Worm (Caenorhabditis elegans) whole organism, L4 larva: ENCODE data around the gene F38E1.6.

ENCODE experiments used
- aly-2 ChIP-seq: sonication (generic microtip); optimal IDR thresholded peaks from 2 replicates; lab custom pipeline; 2018; ENCODE audit warnings: missing biosample characterization, missing genetic modification characterization
- fos-1 ChIP-seq: fragments of 150-350 bp; optimal IDR thresholded peaks from 2 replicates; lab custom pipeline; 2014; ENCODE audit warnings: missing biosample characterization, missing genetic modification characterization
- nhr-28 ChIP-seq: fragments of 150-350 bp; optimal IDR thresholded peaks from 2 replicates; lab custom pipeline; 2014; ENCODE audit warnings: missing biosample characterization, missing genetic modification characterization
- nhr-42 ChIP-seq: fragments of 200-800 bp; sonication (Bioruptor generic); IDR thresholded peaks from 2 replicates; pipeline ENCODE4 v1.3.6; 2022; ENCODE audit warnings: missing genetic modification characterization, missing compliant biosample characterization
- nhr-77 ChIP-seq: fragments of 150-350 bp; optimal IDR thresholded peaks from 2 replicates; lab custom pipeline; 2014; ENCODE audit warnings: missing biosample characterization, missing genetic modification characterization
- pha-4 ChIP-seq, 2 experiments: fragments of 150-350 bp in 1 of 2; fragments of 200-800 bp in 1 of 2; sonication (Bioruptor generic) in 1 of 2; IDR thresholded peaks in 1 of 2; optimal IDR thresholded peaks in 1 of 2; 2 replicates each; pipeline versions ENCODE4 v1.3.6 to Lab custom; 2014 to 2022; ENCODE audit warnings: missing genetic modification characterization in 2 of 2, missing genetic modification reagents in 2 of 2, missing biosample characterization in 1 of 2, missing compliant biosample characterization in 1 of 2
- pqm-1 ChIP-seq: sonication (generic microtip); optimal IDR thresholded peaks from 2 replicates; lab custom pipeline; 2017; ENCODE audit warnings: missing biosample characterization, missing genetic modification characterization
- snpc-4 ChIP-seq: fragments of 150-350 bp; optimal IDR thresholded peaks from 2 replicates; lab custom pipeline; 2014; ENCODE audit warnings: missing biosample characterization, missing genetic modification characterization

DNA sequence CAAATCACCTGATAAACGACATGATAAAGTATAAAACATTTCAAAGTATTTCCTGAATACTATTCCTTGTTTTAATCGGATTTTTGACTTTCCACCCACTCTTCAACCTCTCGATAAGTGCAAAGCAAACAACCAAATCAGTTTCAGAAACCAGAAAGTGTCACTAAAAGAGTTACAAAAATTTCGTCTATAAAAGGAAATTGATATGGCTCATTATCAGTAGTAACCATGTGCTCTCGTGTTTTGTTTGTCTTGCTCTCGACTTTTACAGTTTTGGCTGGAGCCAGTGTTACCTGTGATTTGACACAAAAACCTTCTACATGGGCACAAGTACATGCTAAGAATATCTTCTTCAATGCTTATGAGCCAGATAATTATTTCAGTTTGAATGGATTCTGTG lies 23.8 kb downstream of the F38E1.6 start, which contains the start of gene F52E1.14:
- TF ChIP-seq pqm-1 (tag; lab: Kevin White, UChicago) = peak; percentile 67
- peak; percentile 84 for TF ChIP-seq nhr-77 (tag; lab: Kevin White, UChicago)
- TF ChIP-seq aly-2 (tag; lab: Kevin White, UChicago) = no peak
- TF ChIP-seq nhr-28 (tag; lab: Kevin White, UChicago) = peak; percentile 67
- TF ChIP-seq fos-1 (tag; lab: Kevin White, UChicago) = no peak
- TF ChIP-seq pha-4 (GFP tag; IDR thresholded peaks at IDR 0.05; lab: Robert Waterston, UW) = no peak
- TF ChIP-seq pha-4 (tag; optimal IDR thresholded peaks at IDR 0.05; lab: Kevin White, UChicago) = no peak
- TF ChIP-seq snpc-4 (tag; lab: Kevin White, UChicago) = no peak
- no peak for TF ChIP-seq nhr-42 (GFP tag; lab: Robert Waterston, UW)
